Fruit fly (Drosophila melanogaster): ENCODE results near the gene CG32579.

Gene CG32579

DNA sequence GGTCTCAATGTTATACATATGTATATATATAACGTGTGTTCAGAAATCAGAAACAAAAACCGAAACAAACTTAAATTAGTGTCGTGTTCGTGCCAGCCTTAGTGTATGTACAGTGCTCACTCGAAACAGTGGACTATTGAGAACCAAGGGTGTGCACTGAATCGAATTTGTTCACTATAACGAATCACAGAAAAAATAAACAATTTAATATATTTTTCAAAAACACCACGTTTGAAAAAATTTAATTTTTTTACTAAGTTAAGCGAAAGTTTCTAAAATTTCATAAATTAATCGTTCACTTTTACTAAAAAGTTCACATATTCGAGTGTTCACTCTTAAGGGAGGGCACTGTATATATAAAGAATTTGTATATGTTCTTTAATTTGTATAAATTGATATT is 37.9 kb upstream of the CG32579 start (continued):
- no peak for TF ChIP-seq CG8089 (GFP tag; optimal IDR thresholded peaks at IDR 0.05)
- TF ChIP-seq phol (tag; optimal IDR thresholded peaks at IDR 0.05): peak; percentile 25
- TF ChIP-seq lmd (GFP tag; IDR thresholded peaks at IDR 0.05): peak; percentile 14; the same call in 1 of the 2 replicates
- no peak for TF ChIP-seq CTCF (GFP tag; optimal IDR thresholded peaks at IDR 0.05)
- TF ChIP-seq so (GFP tag; IDR thresholded peaks at IDR 0.05): no peak
- no peak for TF ChIP-seq chn (GFP tag; optimal IDR thresholded peaks at IDR 0.05)
- no peak for TF ChIP-seq CG16815 (GFP tag; optimal IDR thresholded peaks at IDR 0.05)
- TF ChIP-seq Hr3 (GFP tag; optimal IDR thresholded peaks at IDR 0.05): no peak
- TF ChIP-seq ash1 (GFP tag; optimal IDR thresholded peaks at IDR 0.05): no peak
- TF ChIP-seq CkIIα-i1 (GFP tag; IDR thresholded peaks at IDR 0.05): no peak
- TF ChIP-seq prd (optimal IDR thresholded peaks at IDR 0.05): no peak
- peak; percentile 22; the same call in 1 of the 3 replicates for TF ChIP-seq prd (GFP tag; IDR thresholded peaks at IDR 0.05)
- no peak for TF ChIP-seq Lhr (GFP tag; optimal IDR thresholded peaks at IDR 0.05)
- TF ChIP-seq CG3847 (GFP tag; IDR thresholded peaks at IDR 0.05): no peak
- TF ChIP-seq gsb (GFP tag; IDR thresholded peaks at IDR 0.05): no peak
- TF ChIP-seq Ptx1 (GFP tag; IDR thresholded peaks at IDR 0.05): no peak
- no peak for TF ChIP-seq gro (GFP tag; optimal IDR thresholded peaks at IDR 0.05)
- no peak for TF ChIP-seq usp (GFP tag; optimal IDR thresholded peaks at IDR 0.05)
- no peak for TF ChIP-seq CG43689 (GFP tag; IDR thresholded peaks at IDR 0.05)
- TF ChIP-seq wdn (GFP tag; IDR thresholded peaks at IDR 0.05): no peak
- TF ChIP-seq CG9609 (GFP tag; optimal IDR thresholded peaks at IDR 0.05): no peak
- no peak for TF ChIP-seq Dek (tag; optimal IDR thresholded peaks at IDR 0.05)
- no peak for TF ChIP-seq eyg (GFP tag; optimal IDR thresholded peaks at IDR 0.05)
- TF ChIP-seq dmrt99B (tag; optimal IDR thresholded peaks at IDR 0.05): no peak
- TF ChIP-seq salm (tag; optimal IDR thresholded peaks at IDR 0.05): no peak
- TF ChIP-seq Optix (GFP tag; IDR thresholded peaks at IDR 0.05): no peak
- TF ChIP-seq E2f1 (GFP tag; IDR thresholded peaks at IDR 0.05): no peak
- no peak for TF ChIP-seq CG1792 (GFP tag; optimal IDR thresholded peaks at IDR 0.05)
- TF ChIP-seq CG3065 (GFP tag; optimal IDR thresholded peaks at IDR 0.05): no peak
- TF ChIP-seq Aef1 (GFP tag; IDR thresholded peaks at IDR 0.05): no peak
- peak; percentile 21 for TF ChIP-seq CG10979 (tag; optimal IDR thresholded peaks at IDR 0.05)
- no peak for TF ChIP-seq CG17802 (tag; optimal IDR thresholded peaks at IDR 0.05)
- no peak for TF ChIP-seq Nf-YA (GFP tag; IDR thresholded peaks at IDR 0.05)
- TF ChIP-seq tgo (GFP tag; IDR thresholded peaks at IDR 0.05): peak; percentile 25; the same call in 2 of the 3 replicates
- TF ChIP-seq CG4282 (GFP tag; optimal IDR thresholded peaks at IDR 0.05): no peak
- no peak for TF ChIP-seq Max (GFP tag; optimal IDR thresholded peaks at IDR 0.05)
- no peak for TF ChIP-seq luna (GFP tag; optimal IDR thresholded peaks at IDR 0.05)
- TF ChIP-seq CG1024 (GFP tag; IDR thresholded peaks at IDR 0.05): no peak
- no peak for TF ChIP-seq CG8765 (GFP tag; IDR thresholded peaks at IDR 0.05)
- peak; percentile 18 for TF ChIP-seq Blimp-1 (GFP tag; optimal IDR thresholded peaks at IDR 0.05)
- no peak for TF ChIP-seq her (GFP tag; optimal IDR thresholded peaks at IDR 0.05)
- no peak for TF ChIP-seq CG9817 (tag; optimal IDR thresholded peaks at IDR 0.05)
- no peak for TF ChIP-seq Hr78 (GFP tag; optimal IDR thresholded peaks at IDR 0.05)
- TF ChIP-seq CG15269 (tag; optimal IDR thresholded peaks at IDR 0.05): peak; percentile 48
- TF ChIP-seq CG9876 (GFP tag; optimal IDR thresholded peaks at IDR 0.05): no peak
- TF ChIP-seq TFAM (GFP tag; optimal IDR thresholded peaks at IDR 0.05): no peak
- no peak for TF ChIP-seq CG12219 (GFP tag; optimal IDR thresholded peaks at IDR 0.05)
- no peak for TF ChIP-seq ERR (GFP tag; optimal IDR thresholded peaks at IDR 0.05)
- TF ChIP-seq CG15514 (GFP tag; optimal IDR thresholded peaks at IDR 0.05): no peak
- no peak for TF ChIP-seq Ravus (GFP tag; IDR thresholded peaks at IDR 0.05)
- no peak for TF ChIP-seq tx (GFP tag; optimal IDR thresholded peaks at IDR 0.05)
- TF ChIP-seq Meics (GFP tag; optimal IDR thresholded peaks at IDR 0.05): peak; percentile 24
- TF ChIP-seq zen2 (GFP tag; IDR thresholded peaks at IDR 0.05; ENCODE audit: partially characterized antibody): no peak
- peak; percentile 70 for TF ChIP-seq sens (GFP tag)
